Fruit fly (Drosophila melanogaster) whole organism: ENCODE results near the gene CG34043.

Source experiments
- CG8478 ChIP-seq: fragments of >200 bp; optimal IDR thresholded peaks from 2 replicates; lab custom pipeline; 2018; ENCODE audit warnings: inconsistent platforms
- Dll ChIP-seq: fragments of >200 bp; optimal IDR thresholded peaks from 2 replicates; lab custom pipeline; 2017
- EcR ChIP-seq, 2 experiments: fragments of >200 bp; optimal IDR thresholded peaks; 2 replicates each; lab custom pipeline; 2017; ENCODE audit warnings: missing biosample characterization in 2 of 2, missing genetic modification characterization in 2 of 2, missing genetic modification reagents in 2 of 2
- pan ChIP-seq: fragments of >200 bp; optimal IDR thresholded peaks from 2 replicates; lab custom pipeline; 2017
- psq ChIP-seq: fragments of >200 bp; optimal IDR thresholded peaks from 2 replicates; lab custom pipeline; 2017
- usp ChIP-seq: fragments of >200 bp; optimal IDR thresholded peaks from 2 replicates; lab custom pipeline; 2017; ENCODE audit warnings: missing biosample characterization, missing genetic modification characterization, mixed read lengths

Gene CG34043

DNA sequence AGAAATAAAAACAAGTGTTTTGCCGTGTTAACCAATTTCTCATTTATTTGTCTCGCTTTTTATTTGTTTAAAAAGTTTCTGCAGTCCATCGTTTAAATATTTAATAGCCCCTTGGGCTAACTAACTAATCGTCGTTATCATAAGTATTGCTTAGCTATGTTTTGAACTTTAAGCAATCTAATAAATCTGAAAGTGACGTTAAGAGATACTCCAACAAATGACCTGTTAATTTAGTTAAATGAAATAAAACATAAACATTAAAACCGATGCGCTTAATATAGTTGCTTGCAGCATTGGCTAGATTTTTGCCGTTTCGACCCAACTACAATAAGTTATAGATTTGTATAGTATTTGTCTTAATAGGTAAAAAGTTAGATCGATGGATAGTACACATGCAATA, 18.9 kb downstream of the CG34043 start:
- TF ChIP-seq Dll (lab: Kevin White, UChicago) = no peak
- no peak for TF ChIP-seq psq (lab: Kevin White, UChicago)
- TF ChIP-seq usp (GFP tag; lab: Kevin White, UChicago) = no peak
- no peak for TF ChIP-seq pan (lab: Kevin White, UChicago)
- TF ChIP-seq EcR (GFP tag; optimal IDR thresholded peaks at IDR 0.05; lab: Kevin White, UChicago) = no peak
- no peak for TF ChIP-seq CG8478 (lab: Kevin White, UChicago)

DNA sequence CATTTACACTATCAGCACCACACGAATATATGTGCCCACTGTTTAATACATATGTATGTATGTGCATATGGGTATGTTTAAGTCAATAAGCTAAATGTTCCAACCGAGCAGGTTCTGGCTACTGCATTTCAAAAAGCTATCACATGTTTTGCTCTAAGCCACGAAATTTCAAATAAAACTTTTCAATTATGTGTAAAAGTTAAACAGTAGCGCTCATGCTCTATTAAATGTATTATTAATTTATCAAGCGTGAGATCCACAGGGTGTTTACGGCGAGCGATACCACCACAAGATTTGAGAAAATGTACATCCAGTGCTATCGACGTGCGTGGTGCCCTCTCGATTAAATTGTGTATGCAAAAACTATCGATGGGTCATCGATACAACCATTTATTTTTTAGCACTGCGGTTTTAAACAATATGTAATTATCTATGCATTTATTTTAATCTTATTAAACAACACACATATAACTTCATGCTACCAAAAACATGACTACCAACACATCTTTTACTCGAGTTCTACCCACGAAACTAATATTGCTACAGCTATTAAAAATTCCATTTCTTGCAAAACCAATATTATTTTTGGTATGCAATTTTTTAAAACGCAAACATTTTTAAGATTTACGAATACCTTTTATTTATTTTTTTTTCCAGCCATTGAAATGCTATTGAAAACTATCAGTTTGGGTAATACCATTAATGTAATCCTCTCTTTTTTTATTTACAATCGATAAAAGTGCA, 19.8 kb downstream of the CG34043 start, which contains the start of gene Pten:
Pten (minus strand) TSS at position 300 of the 744 bp plus-strand sequence.
- TF ChIP-seq CG8478 (lab: Kevin White, UChicago) = no peak
- TF ChIP-seq pan (lab: Kevin White, UChicago) = no peak
- no peak for TF ChIP-seq usp (GFP tag; lab: Kevin White, UChicago)
- TF ChIP-seq EcR (GFP tag; optimal IDR thresholded peaks at IDR 0.05; lab: Kevin White, UChicago) = no peak
- no peak for TF ChIP-seq psq (lab: Kevin White, UChicago)
- TF ChIP-seq Dll (lab: Kevin White, UChicago) = no peak

DNA sequence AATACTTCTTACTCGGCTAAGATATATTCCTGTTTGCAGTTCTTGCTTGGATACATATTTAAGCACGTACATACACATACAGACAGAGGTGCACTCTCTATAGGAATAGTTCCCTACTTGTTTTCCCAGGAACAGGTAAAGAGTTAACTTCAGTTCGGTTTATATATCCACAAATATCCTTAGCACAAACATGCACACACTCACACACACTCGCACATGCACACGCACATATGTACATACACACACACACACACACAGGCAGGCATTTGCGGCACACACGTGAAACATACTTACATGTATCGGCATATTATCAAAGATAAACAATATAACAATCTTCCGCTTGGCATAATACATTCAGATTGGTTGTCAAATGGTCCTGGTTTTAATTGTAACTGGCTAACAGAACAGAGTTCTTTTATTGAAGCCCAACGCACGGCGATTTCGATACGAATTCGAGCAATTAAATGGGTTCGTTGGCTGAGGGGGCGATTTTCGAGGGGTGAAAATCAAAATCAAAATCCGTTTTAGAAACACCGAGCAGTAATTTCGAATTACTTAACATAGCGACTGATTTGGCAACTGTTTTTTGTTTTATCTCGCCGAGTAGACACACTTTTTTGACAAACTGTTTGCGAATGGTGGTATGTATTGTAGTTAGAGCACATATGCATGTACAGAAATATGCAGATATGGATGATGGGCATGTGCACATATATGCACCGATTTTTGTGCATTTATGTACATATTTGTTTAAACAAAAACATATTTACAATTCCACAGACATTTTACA, 20.5 kb downstream of the CG34043 start:
- TF ChIP-seq Dll (lab: Kevin White, UChicago) = no peak
- TF ChIP-seq CG8478 (lab: Kevin White, UChicago) = no peak
- TF ChIP-seq psq (lab: Kevin White, UChicago) = no peak
- no peak for TF ChIP-seq EcR (GFP tag; optimal IDR thresholded peaks at IDR 0.05; lab: Kevin White, UChicago)
- no peak for TF ChIP-seq pan (lab: Kevin White, UChicago)
- TF ChIP-seq usp (GFP tag; lab: Kevin White, UChicago) = no peak

DNA sequence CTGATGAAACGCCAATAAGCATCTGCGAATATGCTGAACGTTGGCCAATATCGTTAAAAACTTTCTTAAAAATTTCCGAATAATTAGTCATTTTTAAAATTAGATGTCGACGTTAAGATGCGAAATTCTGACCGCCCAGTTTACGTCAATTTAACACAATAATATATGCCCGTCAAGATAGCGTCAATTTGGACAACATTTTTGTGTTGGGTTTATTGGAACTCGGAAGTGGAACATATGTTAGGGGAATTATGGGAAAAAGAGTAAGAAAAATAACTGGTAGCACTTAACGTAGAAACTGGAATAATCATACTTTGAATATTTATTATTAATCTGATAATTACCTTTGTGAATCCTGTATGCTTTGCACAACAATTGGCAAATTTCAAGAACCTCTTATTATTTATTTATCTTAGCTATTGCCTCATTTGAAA, 24.9 kb downstream of the CG34043 start, which contains the start of gene CG5676:
CG5676 (minus strand) TSS at position 167 of the 434 bp plus-strand sequence.
- no peak for TF ChIP-seq pan (lab: Kevin White, UChicago)
- no peak for TF ChIP-seq Dll (lab: Kevin White, UChicago)
- no peak for TF ChIP-seq usp (GFP tag; lab: Kevin White, UChicago)
- TF ChIP-seq psq (lab: Kevin White, UChicago) = no peak
- no peak for TF ChIP-seq CG8478 (lab: Kevin White, UChicago)
- no peak for TF ChIP-seq EcR (GFP tag; optimal IDR thresholded peaks at IDR 0.05; lab: Kevin White, UChicago)

DNA sequence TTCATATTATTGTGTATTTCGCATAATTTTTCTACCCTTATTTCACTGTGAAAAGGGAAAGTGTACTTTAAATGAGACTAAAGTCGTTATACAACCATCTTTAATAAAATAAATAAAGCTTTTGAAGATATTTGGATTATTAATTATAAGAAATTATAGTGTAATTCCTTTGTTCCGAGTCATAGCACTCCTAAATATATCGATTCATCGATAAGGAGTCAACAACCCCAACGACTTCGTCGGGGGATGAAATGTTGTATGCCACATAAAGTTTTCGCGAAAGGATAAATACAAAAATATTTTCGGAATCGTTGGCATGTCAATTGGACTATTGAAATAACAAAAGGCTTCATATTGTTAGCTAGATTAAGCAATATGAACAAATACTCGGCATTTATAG, 29.1 kb downstream of the CG34043 start, which contains the start of gene Ror:
Ror (plus strand) TSS at position 252 of the 400 bp plus-strand sequence.
- TF ChIP-seq pan (lab: Kevin White, UChicago) (no peak), EcR (GFP tag; optimal IDR thresholded peaks at IDR 0.05; lab: Kevin White, UChicago) (no peak), CG8478 (lab: Kevin White, UChicago) (no peak), psq (lab: Kevin White, UChicago) (no peak), usp (GFP tag; lab: Kevin White, UChicago) (no peak), Dll (lab: Kevin White, UChicago) (no peak)

DNA sequence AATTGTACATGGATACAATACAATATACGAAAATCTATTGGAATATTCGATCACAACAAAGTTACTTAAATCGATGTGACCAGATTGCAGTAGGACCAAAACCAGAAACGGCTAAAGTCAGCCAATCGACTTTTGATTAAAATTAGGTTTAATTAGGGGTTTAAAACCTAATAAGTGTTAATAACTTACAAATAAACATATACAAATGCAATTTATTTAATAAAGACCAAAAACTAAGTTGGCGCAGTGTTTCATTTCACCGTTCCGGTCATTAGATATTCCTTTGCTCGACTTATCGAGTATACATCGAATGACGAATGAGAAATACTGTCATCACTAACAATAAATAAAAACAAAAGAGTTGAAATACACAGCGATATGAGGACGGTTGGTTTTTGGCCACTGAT, 30.2 kb downstream of the CG34043 start, which contains the start of the genes bsk and CG31717:
bsk (minus strand) TSS at position 61 of the 407 bp plus-strand sequence.
CG31717 (plus strand) TSS at position 297 of the 407 bp plus-strand sequence.
- TF ChIP-seq usp (GFP tag; lab: Kevin White, UChicago) (no peak), CG8478 (lab: Kevin White, UChicago) (no peak), pan (lab: Kevin White, UChicago) (no peak), psq (lab: Kevin White, UChicago) (no peak), Dll (lab: Kevin White, UChicago) (no peak), EcR (GFP tag; optimal IDR thresholded peaks at IDR 0.05; lab: Kevin White, UChicago) (no peak)

DNA sequence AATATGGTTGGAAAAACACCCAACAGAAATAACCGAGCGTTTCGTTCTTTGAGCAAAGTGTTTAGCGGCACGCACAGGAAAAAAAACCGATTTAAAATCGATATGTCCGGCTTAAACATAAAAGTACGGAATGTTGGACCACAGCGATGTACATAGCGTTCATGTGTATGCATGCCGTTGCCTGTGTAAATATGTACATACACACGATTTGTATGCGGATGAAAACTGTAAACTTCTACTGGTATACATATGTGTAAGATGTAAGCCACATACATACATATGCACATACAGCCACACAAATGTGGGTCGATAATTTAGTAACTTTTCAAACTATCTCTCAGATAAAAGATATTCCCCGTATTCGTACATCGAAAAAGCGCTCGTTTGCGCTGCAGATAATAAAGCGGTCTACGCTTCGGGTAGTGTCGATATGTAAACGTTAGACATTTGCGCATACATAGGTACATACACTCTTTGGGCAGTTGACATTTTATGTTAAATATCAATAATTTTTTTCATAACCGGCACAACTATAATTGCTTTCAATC, 30.9 kb downstream of the CG34043 start:
- TF ChIP-seq EcR (GFP tag; optimal IDR thresholded peaks at IDR 0.05; lab: Kevin White, UChicago) = no peak
- no peak for TF ChIP-seq usp (GFP tag; lab: Kevin White, UChicago)
- no peak for TF ChIP-seq psq (lab: Kevin White, UChicago)
- TF ChIP-seq CG8478 (lab: Kevin White, UChicago) = no peak
- no peak for TF ChIP-seq pan (lab: Kevin White, UChicago)
- no peak for TF ChIP-seq Dll (lab: Kevin White, UChicago)

DNA sequence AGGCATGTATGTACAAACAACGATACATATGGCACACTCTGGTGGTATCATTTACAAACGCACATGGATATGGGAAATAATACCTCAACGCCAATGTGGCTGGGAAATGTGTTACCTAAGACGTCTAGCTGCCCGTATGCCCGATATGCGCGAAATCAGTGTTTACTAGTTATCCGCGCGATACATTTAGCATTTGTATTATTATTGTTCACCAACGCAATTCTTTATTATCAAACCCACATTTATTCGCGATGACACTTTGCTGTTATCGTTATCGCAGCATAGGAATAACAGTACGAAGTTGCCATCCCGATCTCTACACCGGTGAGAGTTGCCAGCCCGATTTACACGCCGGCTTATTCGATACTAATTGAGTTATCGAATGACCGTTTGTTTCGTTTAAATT, 33.9 kb downstream of the CG34043 start, which contains the start of gene chico:
chico (minus strand) TSS at position 294 of the 406 bp plus-strand sequence.
- TF ChIP-seq pan (lab: Kevin White, UChicago) (no peak), Dll (lab: Kevin White, UChicago) (no peak), usp (GFP tag; lab: Kevin White, UChicago) (no peak), EcR (GFP tag; optimal IDR thresholded peaks at IDR 0.05; lab: Kevin White, UChicago) (no peak), CG8478 (lab: Kevin White, UChicago) (no peak), psq (lab: Kevin White, UChicago) (no peak)

DNA sequence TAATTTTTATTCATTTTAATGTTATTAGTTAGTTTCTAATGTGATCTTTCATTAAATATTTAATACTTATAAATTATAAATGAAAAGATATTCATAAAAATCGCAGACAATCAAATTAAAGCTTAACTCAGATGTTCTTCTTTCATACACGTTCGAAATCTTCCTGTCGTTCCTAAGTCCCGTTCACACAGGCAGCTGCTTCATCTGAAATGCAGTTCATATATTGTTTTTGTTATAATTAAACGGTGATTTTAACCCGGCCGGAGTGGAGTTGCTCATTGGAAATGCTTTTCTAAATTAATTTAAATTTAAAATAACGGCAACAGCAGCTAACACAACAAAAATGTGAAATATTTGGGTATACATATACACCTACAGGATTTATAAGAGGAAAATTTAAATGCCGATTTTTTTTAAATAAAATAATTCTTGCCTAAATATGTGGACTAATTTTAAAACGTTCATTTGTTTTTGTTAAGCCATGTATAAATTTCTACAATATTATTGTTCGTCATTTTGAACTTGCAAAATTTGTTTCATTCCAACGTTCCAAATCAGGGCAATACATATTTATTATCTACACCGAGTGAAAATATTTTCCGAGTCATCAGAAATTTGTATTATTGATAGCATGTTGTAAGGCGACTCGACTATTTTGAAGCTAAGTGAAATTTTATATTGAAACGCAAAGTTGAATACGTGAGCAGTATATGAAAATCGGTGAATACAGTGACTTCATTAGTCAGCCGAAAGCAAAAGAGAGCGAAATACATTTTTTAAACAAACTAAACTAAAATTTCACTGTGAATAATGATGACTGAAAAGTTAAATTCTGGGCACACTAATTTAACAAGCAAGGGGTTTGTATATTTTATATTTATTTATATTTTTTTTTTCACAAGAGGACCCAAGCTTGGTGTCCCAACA, 41.7 kb downstream of the CG34043 start, which contains the start of gene me31B:
me31B (plus strand) TSS at position 616 of the 927 bp plus-strand sequence.
- TF ChIP-seq CG8478 (lab: Kevin White, UChicago) (no peak), psq (lab: Kevin White, UChicago) (no peak), EcR (GFP tag; optimal IDR thresholded peaks at IDR 0.05; lab: Kevin White, UChicago) (no peak), usp (GFP tag; lab: Kevin White, UChicago) (no peak), Dll (lab: Kevin White, UChicago) (no peak), pan (lab: Kevin White, UChicago) (no peak)
